Worm (Caenorhabditis elegans): ENCODE data around the gene C45B2.6.

Gene C45B2.6

DNA sequence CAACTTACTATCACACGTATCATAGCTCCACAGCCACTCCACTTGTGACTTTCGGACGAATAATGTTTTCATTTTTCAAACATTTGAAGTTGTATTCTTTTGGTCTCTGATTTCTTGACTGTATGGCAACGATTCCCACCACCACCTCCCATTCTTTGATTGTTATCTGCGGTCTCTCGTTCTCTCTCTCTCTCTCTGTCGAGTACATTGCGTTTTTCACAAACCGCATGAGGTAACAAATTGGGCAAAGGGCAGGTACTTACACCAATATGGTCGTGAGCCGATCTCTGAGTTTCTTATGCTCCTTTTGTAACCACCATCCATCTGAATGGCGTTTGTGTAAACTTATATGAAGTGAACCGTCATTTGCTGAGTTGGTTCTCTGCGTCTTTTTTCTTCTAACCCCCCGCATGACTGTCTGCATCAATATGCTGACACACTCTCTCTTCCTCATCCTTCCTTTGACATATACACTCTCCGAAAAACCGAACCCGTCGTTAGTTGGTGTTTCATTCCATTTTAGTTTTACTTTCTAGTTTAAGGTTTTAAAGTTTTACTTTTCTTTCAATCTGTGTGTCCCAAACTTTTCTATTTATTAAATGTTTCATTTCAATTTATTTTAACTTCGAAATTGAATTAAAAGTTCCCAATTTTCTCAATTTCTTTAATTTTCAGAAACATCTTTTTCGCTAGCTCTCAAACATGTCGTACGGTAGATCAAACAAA is 5.1 kb downstream of the C45B2.6 start, which contains the start of gene gln-1:
Gene gln-1 (plus strand): TSS at position 676 of the 726 bp plus-strand sequence.
- TF ChIP-seq hlh-17 (GFP tag; optimal IDR thresholded peaks at IDR 0.05; ENCODE audit: borderline replicate concordance) (no peak), fkh-4 (tag; optimal IDR thresholded peaks at IDR 0.05; ENCODE audit: borderline replicate concordance) (no peak), nhr-76 (tag; optimal IDR thresholded peaks at IDR 0.05) (no peak), hlh-4 (tag; optimal IDR thresholded peaks at IDR 0.05) (no peak), nhr-77 (tag; optimal IDR thresholded peaks at IDR 0.05) (peak; percentile 2), irx-1 (tag; optimal IDR thresholded peaks at IDR 0.05) (peak; percentile 6), zag-1 (tag; optimal IDR thresholded peaks at IDR 0.05) (no peak), lsy-2 (tag; optimal IDR thresholded peaks at IDR 0.05) (peak in 1 of 2 experiments; percentile 30), nhr-47 (tag; optimal IDR thresholded peaks at IDR 0.05) (peak; percentile 8), xbp-1 (tag; optimal IDR thresholded peaks at IDR 0.05) (peak; percentile 27), vab-15 (tag; optimal IDR thresholded peaks at IDR 0.05) (no peak), ceh-8 (GFP tag; optimal IDR thresholded peaks at IDR 0.05) (no peak), nhr-20 (tag; optimal IDR thresholded peaks at IDR 0.05) (peak; percentile 61), lir-3 (tag; optimal IDR thresholded peaks at IDR 0.05; ENCODE audit: poor library complexity) (no peak), unc-86 (tag; optimal IDR thresholded peaks at IDR 0.05) (no peak), lin-35 (GFP tag; optimal IDR thresholded peaks at IDR 0.05) (peak in 1 of 2 experiments; percentile 19), pax-3 (tag; optimal IDR thresholded peaks at IDR 0.05) (no peak), tbx-2 (tag; optimal IDR thresholded peaks at IDR 0.05) (peak; percentile 22), aly-2 (tag; optimal IDR thresholded peaks at IDR 0.05) (no peak), sup-37 (GFP tag; optimal IDR thresholded peaks at IDR 0.05) (no peak), fkh-10 (GFP tag; optimal IDR thresholded peaks at IDR 0.05) (no peak), elt-2 (tag; optimal IDR thresholded peaks at IDR 0.05) (peak; percentile 81), lin-14 (GFP tag; optimal IDR thresholded peaks at IDR 0.05) (peak; percentile 66), dpl-1 (GFP tag; optimal IDR thresholded peaks at IDR 0.05) (no peak), egl-27 (tag; optimal IDR thresholded peaks at IDR 0.05) (no peak), snu-23 (GFP tag; optimal IDR thresholded peaks at IDR 0.05) (peak; percentile 52), blmp-1 (tag; optimal IDR thresholded peaks at IDR 0.05) (peak; percentile 64), lin-39 (tag; optimal IDR thresholded peaks at IDR 0.05) (no peak), lin-15B (tag; optimal IDR thresholded peaks at IDR 0.05) (no peak), C04F5.9 (tag; optimal IDR thresholded peaks at IDR 0.05) (no peak), nhr-71 (tag; optimal IDR thresholded peaks at IDR 0.05) (peak; percentile 50), ces-1 (GFP tag; optimal IDR thresholded peaks at IDR 0.05) (no peak), snpc-4 (tag; optimal IDR thresholded peaks at IDR 0.05) (no peak), nhr-11 (tag; optimal IDR thresholded peaks at IDR 0.05) (no peak), ceh-88 (GFP tag; IDR thresholded peaks at IDR 0.05) (no peak), nhr-237 (tag; optimal IDR thresholded peaks at IDR 0.05) (peak; percentile 44), rnt-1 (tag; optimal IDR thresholded peaks at IDR 0.05) (peak; percentile 19), efl-1 (optimal IDR thresholded peaks at IDR 0.05) (no peak), efl-1 (GFP tag; optimal IDR thresholded peaks at IDR 0.05 in 1 of 2) (peak; percentile 5 to 79), nhr-85 (tag) (peak; percentile 83), mef-2 (tag; optimal IDR thresholded peaks at IDR 0.05) (no peak), ceh-90 (tag; optimal IDR thresholded peaks at IDR 0.05) (no peak), grh-1 (GFP tag; IDR thresholded peaks at IDR 0.05) (no peak), mep-1 (tag; optimal IDR thresholded peaks at IDR 0.05) (no peak), tlp-1 (tag; optimal IDR thresholded peaks at IDR 0.05) (no peak), nhr-84 (tag; optimal IDR thresholded peaks at IDR 0.05) (no peak), sptf-1 (tag; optimal IDR thresholded peaks at IDR 0.05) (no peak)

All from whole organism, L1 larva.